Worm (Caenorhabditis elegans) whole organism, late embryonic: ENCODE measurements around the gene ptp-8.

Experiments used
- F13H6.1 ChIP-seq: sonication (generic microtip); optimal IDR thresholded peaks from 2 replicates; lab custom pipeline; 2016; ENCODE audit warnings: missing genetic modification characterization, missing compliant biosample characterization
- Y22D7AL.16 ChIP-seq: sonication (generic microtip); optimal IDR thresholded peaks from 2 replicates; lab custom pipeline; 2016; ENCODE audit warnings: missing genetic modification characterization, missing compliant biosample characterization
- ahr-1 ChIP-seq: sonication (generic microtip); optimal IDR thresholded peaks from 2 replicates; lab custom pipeline; 2016; ENCODE audit warnings: missing genetic modification characterization, missing compliant biosample characterization
- ama-1 ChIP-seq: fragments of 150-350 bp; optimal IDR thresholded peaks from 2 replicates; lab custom pipeline; 2014
- ceh-14 ChIP-seq: sonication (generic microtip); optimal IDR thresholded peaks from 2 replicates; lab custom pipeline; 2016; ENCODE audit warnings: missing genotype, missing genetic modification characterization, missing compliant biosample characterization
- ceh-18 ChIP-seq: sonication (generic microtip); optimal IDR thresholded peaks from 2 replicates; lab custom pipeline; 2016; ENCODE audit warnings: missing genetic modification characterization, missing compliant biosample characterization
- ceh-2 ChIP-seq: sonication (generic microtip); optimal IDR thresholded peaks from 2 replicates; lab custom pipeline; 2016; ENCODE audit warnings: missing genotype, missing genetic modification characterization, missing compliant biosample characterization
- ceh-31 ChIP-seq: sonication (generic microtip); optimal IDR thresholded peaks from 2 replicates; lab custom pipeline; 2016; ENCODE audit warnings: missing genetic modification characterization, missing compliant biosample characterization
- ceh-34 ChIP-seq: sonication (generic microtip); optimal IDR thresholded peaks from 2 replicates; lab custom pipeline; 2016; ENCODE audit warnings: mild to moderate bottlenecking, missing genetic modification characterization, missing compliant biosample characterization
- ceh-6 ChIP-seq: fragments of 200-800 bp; sonication (Bioruptor generic); optimal IDR thresholded peaks from 2 replicates; lab custom pipeline; 2018; ENCODE audit warnings: mild to moderate bottlenecking, missing genetic modification characterization, missing compliant biosample characterization
- ceh-9 ChIP-seq: sonication (generic microtip); optimal IDR thresholded peaks from 2 replicates; lab custom pipeline; 2016; ENCODE audit warnings: mild to moderate bottlenecking, missing genetic modification characterization, inconsistent platforms, missing compliant biosample characterization
- ets-4 ChIP-seq: sonication (generic microtip); optimal IDR thresholded peaks from 2 replicates; lab custom pipeline; 2016; ENCODE audit warnings: missing genetic modification characterization, missing compliant biosample characterization
- fax-1 ChIP-seq: sonication (generic microtip); optimal IDR thresholded peaks from 2 replicates; lab custom pipeline; 2016; ENCODE audit warnings: missing genotype, missing genetic modification characterization, missing compliant biosample characterization
- fkh-10 ChIP-seq: fragments of 150-350 bp; optimal IDR thresholded peaks from 2 replicates; lab custom pipeline; 2014; ENCODE audit warnings: missing biosample characterization, missing genetic modification reagents, missing genetic modification characterization
- fkh-6 ChIP-seq: sonication (generic microtip); optimal IDR thresholded peaks from 2 replicates; lab custom pipeline; 2016; ENCODE audit warnings: missing genetic modification characterization, missing compliant biosample characterization
- hlh-15 ChIP-seq: sonication (generic microtip); optimal IDR thresholded peaks from 2 replicates; lab custom pipeline; 2016; ENCODE audit warnings: missing genetic modification characterization, missing compliant biosample characterization
- hlh-8 ChIP-seq: sonication (generic microtip); optimal IDR thresholded peaks from 2 replicates; lab custom pipeline; 2016; ENCODE audit warnings: missing genotype, missing genetic modification characterization, missing compliant biosample characterization
- lin-11 ChIP-seq: fragments of 200-800 bp; sonication (Bioruptor generic); optimal IDR thresholded peaks from 2 replicates; lab custom pipeline; 2018; ENCODE audit warnings: mild to moderate bottlenecking, missing genetic modification characterization, missing compliant biosample characterization
- madf-2 ChIP-seq: sonication (generic microtip); optimal IDR thresholded peaks from 2 replicates; lab custom pipeline; 2017; ENCODE audit warnings: missing genetic modification characterization, missing compliant biosample characterization
- nfya-1 ChIP-seq: sonication (generic microtip); optimal IDR thresholded peaks from 2 replicates; lab custom pipeline; 2017; ENCODE audit warnings: missing genetic modification characterization, mild to moderate bottlenecking, missing compliant biosample characterization, antibody characterized with exemption, moderate library complexity
- nhr-11 ChIP-seq: fragments of 150-350 bp; optimal IDR thresholded peaks from 2 replicates; lab custom pipeline; 2014; ENCODE audit warnings: missing biosample characterization, missing genetic modification characterization
- odd-2 ChIP-seq: sonication (generic microtip); optimal IDR thresholded peaks from 2 replicates; lab custom pipeline; 2017; ENCODE audit warnings: antibody characterized with exemption, mild to moderate bottlenecking, missing genetic modification characterization, missing compliant biosample characterization
- pha-2 ChIP-seq: sonication (generic microtip); optimal IDR thresholded peaks from 2 replicates; lab custom pipeline; 2017; ENCODE audit warnings: mild to moderate bottlenecking, missing genetic modification characterization, missing compliant biosample characterization
- pqm-1 ChIP-seq: sonication (generic microtip); optimal IDR thresholded peaks from 2 replicates; lab custom pipeline; 2016; ENCODE audit warnings: missing genetic modification characterization, missing compliant biosample characterization
- rnt-1 ChIP-seq: sonication (generic microtip); optimal IDR thresholded peaks from 2 replicates; lab custom pipeline; 2016; ENCODE audit warnings: missing genetic modification characterization, missing compliant biosample characterization
- sox-2 ChIP-seq: fragments of 200-800 bp; sonication (Bioruptor generic); IDR thresholded peaks from 2 replicates; pipeline ENCODE4 v1.3.6; 2022; ENCODE audit warnings: missing genetic modification reagents, missing genetic modification characterization, missing compliant biosample characterization
- tbx-7 ChIP-seq: sonication (generic microtip); optimal IDR thresholded peaks from 2 replicates; lab custom pipeline; 2016; ENCODE audit warnings: missing genotype, missing genetic modification characterization, missing compliant biosample characterization
- unc-3 ChIP-seq, 2 experiments: fragments of 200-800 bp in 1 of 2; sonication (Bioruptor generic) in 1 of 2; sonication (generic microtip) in 1 of 2; conservative IDR thresholded peaks in 1 of 2; optimal IDR thresholded peaks in 1 of 2; 2 replicates each; pipeline versions ENCODE4 v1.3.6 to Lab custom; 2016 to 2022; ENCODE audit warnings: missing compliant biosample characterization in 2 of 2, missing genetic modification characterization in 2 of 2, missing genetic modification reagents in 1 of 2
- unc-42 ChIP-seq: sonication (generic microtip); optimal IDR thresholded peaks from 2 replicates; lab custom pipeline; 2016; ENCODE audit warnings: missing genotype, missing genetic modification characterization, missing compliant biosample characterization
- unc-55 ChIP-seq: sonication (generic microtip); optimal IDR thresholded peaks from 2 replicates; lab custom pipeline; 2017; ENCODE audit warnings: missing biosample characterization, missing genetic modification reagents, missing genetic modification characterization
- unc-86 ChIP-seq: sonication (generic microtip); optimal IDR thresholded peaks from 2 replicates; lab custom pipeline; 2016; ENCODE audit warnings: missing genetic modification characterization, missing compliant biosample characterization

ptp-8 gene

ce11 chrIV:7413573-7413972 lies 31.7 kb downstream of the ptp-8 start:
- TF ChIP-seq sox-2 (GFP tag; lab: Robert Waterston, UW) = no peak
- no peak for TF ChIP-seq pqm-1 (tag; lab: Kevin White, UChicago)
- TF ChIP-seq Y22D7AL.16 (tag; lab: Kevin White, UChicago) = no peak
- no peak for TF ChIP-seq ets-4 (tag; lab: Kevin White, UChicago)
- TF ChIP-seq unc-42 = no peak
- no peak for TF ChIP-seq odd-2 (tag; lab: Kevin White, UChicago)
- TF ChIP-seq madf-2 (tag; lab: Kevin White, UChicago) = no peak
- TF ChIP-seq hlh-8 (tag; lab: Kevin White, UChicago) = no peak

- peak; percentile 79 for TF ChIP-seq unc-42
- no peak for TF ChIP-seq ceh-2 (tag; lab: Kevin White, UChicago)
- peak; percentile 13 for TF ChIP-seq ceh-31
- TF ChIP-seq unc-3 (GFP tag; conservative IDR thresholded peaks at IDR 0.05; lab: Robert Waterston, UW) = no peak
- no peak for TF ChIP-seq unc-3 (tag; optimal IDR thresholded peaks at IDR 0.05; lab: Kevin White, UChicago)
These were observed 32.3 kb downstream of the ptp-8 start for ce11 chrIV:7414163-7414562.

- TF ChIP-seq nfya-1 (tag; lab: Kevin White, UChicago) = no peak
- no peak for TF ChIP-seq lin-11
These were observed 37.0 kb downstream of the ptp-8 start, which contains the start of gene B0496.6 for ce11 chrIV:7418818-7419217. Gene B0496.6 (plus strand): TSS chrIV:7419118.

ce11 chrIV:7420913-7421312 lies 39.1 kb downstream of the ptp-8 start, which contains the start of gene srtx-1:
Gene srtx-1 (plus strand): TSS chrIV:7421213.
- TF ChIP-seq unc-55 (GFP tag; lab: Kevin White, UChicago) = no peak
- no peak for TF ChIP-seq ceh-2 (tag; lab: Kevin White, UChicago)
- TF ChIP-seq tbx-7 (tag; lab: Kevin White, UChicago) = no peak
- no peak for TF ChIP-seq ets-4 (tag; lab: Kevin White, UChicago)
- TF ChIP-seq F13H6.1 (tag; lab: Kevin White, UChicago) = no peak

ce11 chrIV:7424198-7424597 lies 42.3 kb downstream of the ptp-8 start, which contains the start of gene unc-82:
Gene unc-82 (plus strand): TSS chrIV:7424498.
- no peak for TF ChIP-seq ama-1 (lab: Kevin White, UChicago)
- TF ChIP-seq fkh-6 (tag; lab: Kevin White, UChicago) = no peak
- TF ChIP-seq ceh-34 (tag; lab: Kevin White, UChicago) = no peak
- no peak for TF ChIP-seq nhr-11 (tag; lab: Kevin White, UChicago)
- no peak for TF ChIP-seq unc-86 (tag; lab: Kevin White, UChicago)
- TF ChIP-seq ceh-14 (tag; lab: Kevin White, UChicago) = no peak
- TF ChIP-seq fkh-10 (GFP tag; lab: Kevin White, UChicago) = no peak
- no peak for TF ChIP-seq unc-42
- TF ChIP-seq pqm-1 (tag; lab: Kevin White, UChicago) = no peak
- TF ChIP-seq fax-1 (tag; lab: Kevin White, UChicago) = no peak
- TF ChIP-seq ahr-1 (tag; lab: Kevin White, UChicago) = no peak
- TF ChIP-seq ceh-2 (tag; lab: Kevin White, UChicago) = no peak
- no peak for TF ChIP-seq pha-2 (tag; lab: Kevin White, UChicago)
- no peak for TF ChIP-seq lin-11
- TF ChIP-seq hlh-8 (tag; lab: Kevin White, UChicago) = no peak

- no peak for TF ChIP-seq ceh-9 (tag; lab: Kevin White, UChicago)
- peak; percentile 73 for TF ChIP-seq unc-55 (GFP tag; lab: Kevin White, UChicago)
- no peak for TF ChIP-seq tbx-7 (tag; lab: Kevin White, UChicago)
- no peak for TF ChIP-seq hlh-15 (tag; lab: Kevin White, UChicago)
- no peak for TF ChIP-seq lin-11
- TF ChIP-seq hlh-8 (tag; lab: Kevin White, UChicago) = no peak
- no peak for TF ChIP-seq ceh-6
- TF ChIP-seq rnt-1 (tag; lab: Kevin White, UChicago) = peak; percentile 51
- TF ChIP-seq ceh-18 = peak; percentile 87
- TF ChIP-seq, all 69 proteins: peak for 3
These were observed 44.2 kb downstream of the ptp-8 start for ce11 chrIV:7426055-7426454.
